Worm (Caenorhabditis elegans) whole organism, L4 larva: ENCODE data around the gene ZC155.2.

Experiments
- D1046.2 ChIP-seq: fragments of 200-800 bp; sonication (Bioruptor generic); IDR thresholded peaks from 2 replicates; pipeline ENCODE4 v1.3.6; 2022; ENCODE audit warnings: missing genetic modification characterization, missing compliant biosample characterization
- F37D6.2 ChIP-seq: sonication (generic microtip); optimal IDR thresholded peaks from 2 replicates; lab custom pipeline; 2016; ENCODE audit warnings: mild to moderate bottlenecking, missing genetic modification characterization, missing compliant biosample characterization
- R02D3.7 ChIP-seq: fragments of 150-350 bp; sonication (generic microtip); optimal IDR thresholded peaks from 3 replicates; lab custom pipeline; 2014; ENCODE audit warnings: missing biosample characterization, missing genetic modification characterization
- Y48G9A.11 ChIP-seq: fragments of 200-800 bp; sonication (Bioruptor generic); IDR thresholded peaks from 2 replicates; pipeline ENCODE4 v1.3.6; 2022; ENCODE audit warnings: missing genetic modification reagents, missing genetic modification characterization, missing compliant biosample characterization
- Y5F2A.4 ChIP-seq: fragments of 200-800 bp; sonication (Bioruptor generic); optimal IDR thresholded peaks from 2 replicates; lab custom pipeline; 2018; ENCODE audit warnings: mild to moderate bottlenecking, missing genetic modification characterization, missing compliant biosample characterization
- ZK337.2 ChIP-seq: fragments of 200-800 bp; sonication (Bioruptor generic); IDR thresholded peaks from 2 replicates; pipeline ENCODE4 v1.3.6; 2022; ENCODE audit warnings: missing genetic modification reagents, missing genetic modification characterization, missing compliant biosample characterization
- aha-1 ChIP-seq: fragments of 150-350 bp; peaks from one replicate; lab custom pipeline; 2014; ENCODE audit warnings: missing biosample characterization, missing genetic modification characterization
- ama-1 ChIP-seq: fragments of 150-350 bp; optimal IDR thresholded peaks from 2 replicates; lab custom pipeline; 2014; ENCODE audit warnings: inconsistent platforms, mixed read lengths
- ces-1 ChIP-seq: fragments of 150-350 bp; sonication (generic microtip); optimal IDR thresholded peaks from 4 replicates; lab custom pipeline; 2014; ENCODE audit warnings: missing biosample characterization, missing genetic modification reagents, missing genetic modification characterization
- daf-16 ChIP-seq, 3 experiments: sonication (generic microtip); optimal IDR thresholded peaks; 2 replicates each; lab custom pipeline; 2016 to 2017; ENCODE audit warnings: missing genetic modification characterization in 3 of 3, missing genetic modification reagents in 3 of 3, mild to moderate bottlenecking in 2 of 3, missing compliant biosample characterization in 2 of 3, missing biosample characterization in 1 of 3, moderate library complexity in 1 of 3
- daf-8 ChIP-seq: fragments of 200-800 bp; sonication (Bioruptor generic); IDR thresholded peaks from 2 replicates; pipeline ENCODE4 v1.3.6; 2022; ENCODE audit warnings: missing genetic modification characterization, missing compliant biosample characterization
- dmd-6 ChIP-seq: fragments of 200-800 bp; sonication (Bioruptor generic); IDR thresholded peaks from 2 replicates; pipeline ENCODE4 v1.3.6; 2022; ENCODE audit warnings: missing genetic modification reagents, missing genetic modification characterization, missing compliant biosample characterization
- dve-1 ChIP-seq: sonication (generic microtip); optimal IDR thresholded peaks from 2 replicates; lab custom pipeline; 2017; ENCODE audit warnings: antibody characterized with exemption, mild to moderate bottlenecking, missing genetic modification characterization, missing compliant biosample characterization; ENCODE audit not compliant: insufficient read depth
- lin-13 ChIP-seq: fragments of 150-350 bp; optimal IDR thresholded peaks from 2 replicates; lab custom pipeline; 2014; ENCODE audit warnings: missing biosample characterization, missing genetic modification reagents, missing genetic modification characterization
- lin-15B ChIP-seq: fragments of 150-350 bp; sonication (generic microtip); optimal IDR thresholded peaks from 3 replicates; lab custom pipeline; 2014; ENCODE audit warnings: missing biosample characterization, missing genetic modification characterization
- lin-38 ChIP-seq: fragments of 200-800 bp; sonication (Bioruptor generic); IDR thresholded peaks from 2 replicates; pipeline ENCODE4 v1.3.6; 2022; ENCODE audit warnings: missing genetic modification reagents, missing genetic modification characterization, missing compliant biosample characterization
- lin-39 ChIP-seq: fragments of 150-350 bp; optimal IDR thresholded peaks from 2 replicates; lab custom pipeline; 2014; ENCODE audit warnings: missing biosample characterization, missing genetic modification reagents, missing genetic modification characterization
- lsy-2 ChIP-seq, 2 experiments: fragments of 150-350 bp in 1 of 2; sonication (generic microtip) in 1 of 2; optimal IDR thresholded peaks; 2 replicates each; lab custom pipeline; 2014 to 2017; ENCODE audit warnings: missing biosample characterization in 2 of 2, missing genetic modification characterization in 2 of 2
- madf-9 ChIP-seq: fragments of 200-800 bp; sonication (Bioruptor generic); conservative IDR thresholded peaks from 2 replicates; pipeline ENCODE4 v1.3.6; 2022; ENCODE audit warnings: missing genetic modification reagents, missing genetic modification characterization, missing compliant biosample characterization
- mdl-1 ChIP-seq, 2 experiments: fragments of 150-350 bp in 1 of 2; sonication (generic microtip) in 1 of 2; optimal IDR thresholded peaks; 2 replicates each; lab custom pipeline; 2014 to 2017; ENCODE audit warnings: missing biosample characterization in 2 of 2, missing genetic modification characterization in 2 of 2
- mep-1 ChIP-seq: fragments of 150-350 bp; sonication (generic microtip); optimal IDR thresholded peaks from 3 replicates; lab custom pipeline; 2014; ENCODE audit warnings: missing biosample characterization, missing genetic modification characterization
- mes-2 ChIP-seq: sonication (generic microtip); optimal IDR thresholded peaks from 2 replicates; lab custom pipeline; 2016; ENCODE audit warnings: missing genotype, mild to moderate bottlenecking, missing genetic modification characterization, missing compliant biosample characterization; ENCODE audit not compliant: poor library complexity, severe bottlenecking
- nhr-102 ChIP-seq: sonication (generic microtip); optimal IDR thresholded peaks from 2 replicates; lab custom pipeline; 2016; ENCODE audit warnings: mild to moderate bottlenecking, missing genetic modification characterization, moderate library complexity, missing compliant biosample characterization
- nhr-11 ChIP-seq: fragments of 150-350 bp; optimal IDR thresholded peaks from 2 replicates; lab custom pipeline; 2014; ENCODE audit warnings: missing biosample characterization, missing genetic modification characterization
- nhr-111 ChIP-seq: fragments of 200-800 bp; sonication (Bioruptor generic); optimal IDR thresholded peaks from 2 replicates; lab custom pipeline; 2018; ENCODE audit warnings: mild to moderate bottlenecking, missing genetic modification characterization, missing compliant biosample characterization
- nhr-28 ChIP-seq: fragments of 150-350 bp; optimal IDR thresholded peaks from 2 replicates; lab custom pipeline; 2014; ENCODE audit warnings: missing biosample characterization, missing genetic modification characterization
- nhr-42 ChIP-seq: fragments of 200-800 bp; sonication (Bioruptor generic); IDR thresholded peaks from 2 replicates; pipeline ENCODE4 v1.3.6; 2022; ENCODE audit warnings: missing genetic modification characterization, missing compliant biosample characterization
- pha-4 ChIP-seq, 2 experiments: fragments of 150-350 bp in 1 of 2; fragments of 200-800 bp in 1 of 2; sonication (Bioruptor generic) in 1 of 2; IDR thresholded peaks in 1 of 2; optimal IDR thresholded peaks in 1 of 2; 2 replicates each; pipeline versions ENCODE4 v1.3.6 to Lab custom; 2014 to 2022; ENCODE audit warnings: missing genetic modification characterization in 2 of 2, missing genetic modification reagents in 2 of 2, missing biosample characterization in 1 of 2, missing compliant biosample characterization in 1 of 2
- php-3 ChIP-seq: fragments of 200-800 bp; sonication (Bioruptor generic); IDR thresholded peaks from 2 replicates; pipeline ENCODE4 v1.3.6; 2022; ENCODE audit warnings: missing genetic modification reagents, missing genetic modification characterization, missing compliant biosample characterization
- rbr-2 ChIP-seq: sonication (generic microtip); optimal IDR thresholded peaks from 2 replicates; lab custom pipeline; 2016; ENCODE audit warnings: missing genotype, missing genetic modification characterization, missing compliant biosample characterization
- snpc-1.2 ChIP-seq: fragments of 200-800 bp; sonication (Bioruptor generic); IDR thresholded peaks from 2 replicates; pipeline ENCODE4 v1.3.6; 2022; ENCODE audit warnings: missing genetic modification reagents, missing genetic modification characterization, missing compliant biosample characterization
- spr-1 ChIP-seq: sonication (generic microtip); optimal IDR thresholded peaks from 2 replicates; lab custom pipeline; 2016; ENCODE audit warnings: mild to moderate bottlenecking, missing genetic modification characterization, missing compliant biosample characterization
- unc-130 ChIP-seq: sonication (generic microtip); optimal IDR thresholded peaks from 2 replicates; lab custom pipeline; 2016; ENCODE audit warnings: missing genetic modification reagents, missing genetic modification characterization, missing compliant biosample characterization
- zfp-3 ChIP-seq: fragments of 200-800 bp; sonication (Bioruptor generic); conservative IDR thresholded peaks from 2 replicates; pipeline ENCODE4 v1.3.6; 2022; ENCODE audit warnings: missing genetic modification reagents, missing genetic modification characterization, missing compliant biosample characterization

ZC155.2 gene

ce11 chrIII:5202641-5203040, 16.1 kb upstream of the ZC155.2 start (continued):
- TF ChIP-seq Y5F2A.4 (GFP tag; lab: Kevin White, UChicago) = no peak
- TF ChIP-seq D1046.2 (GFP tag; lab: Robert Waterston, UW) = no peak
- TF ChIP-seq spr-1 (tag; lab: Kevin White, UChicago) = no peak
- no peak for TF ChIP-seq Y48G9A.11
- TF ChIP-seq lsy-2 (tag; optimal IDR thresholded peaks at IDR 0.05; lab: Kevin White, UChicago) = peak; percentile 19 to 55
- TF ChIP-seq madf-9 = no peak
- no peak for TF ChIP-seq php-3
- TF ChIP-seq F37D6.2 (tag; lab: Kevin White, UChicago) = no peak
- TF ChIP-seq ama-1 = no peak
- peak; percentile 64 for TF ChIP-seq aha-1 (tag; lab: Kevin White, UChicago)
- peak; percentile 100 for TF ChIP-seq nhr-28 (tag; lab: Kevin White, UChicago)
- no peak for TF ChIP-seq ces-1 (GFP tag; lab: Kevin White, UChicago)
- TF ChIP-seq daf-8 (GFP tag; lab: Robert Waterston, UW) = no peak
- peak; percentile 79 for TF ChIP-seq mep-1 (tag; lab: Kevin White, UChicago)
- TF ChIP-seq nhr-42 = no peak
- TF ChIP-seq, all 104 proteins: peak for 28

- TF ChIP-seq daf-16 (GFP tag; optimal IDR thresholded peaks at IDR 0.05; lab: Kevin White, UChicago) (no peak), daf-16 (tag; optimal IDR thresholded peaks at IDR 0.05; lab: Kevin White, UChicago) (peak; percentile 82), nhr-102 (peak; percentile 27), lin-38 (GFP tag; lab: Robert Waterston, UW) (peak; percentile 46), dve-1 (peak; percentile 29), lin-15B (tag; lab: Kevin White, UChicago) (no peak), nhr-28 (tag; lab: Kevin White, UChicago) (peak; percentile 96), dmd-6 (GFP tag; lab: Robert Waterston, UW) (peak; percentile 27; the same call in 1 of the 2 replicates), lin-13 (peak; percentile 15), snpc-1.2 (GFP tag; lab: Robert Waterston, UW) (no peak), spr-1 (tag; lab: Kevin White, UChicago) (no peak), mep-1 (tag; lab: Kevin White, UChicago) (peak; percentile 13), pha-4 (GFP tag; IDR thresholded peaks at IDR 0.05; lab: Robert Waterston, UW) (peak; percentile 36; the same call in 1 of the 2 replicates), pha-4 (tag; optimal IDR thresholded peaks at IDR 0.05; lab: Kevin White, UChicago) (no peak)
These were observed 15.5 kb upstream of the ZC155.2 start for ce11 chrIII:5203310-5203709.

DNA sequence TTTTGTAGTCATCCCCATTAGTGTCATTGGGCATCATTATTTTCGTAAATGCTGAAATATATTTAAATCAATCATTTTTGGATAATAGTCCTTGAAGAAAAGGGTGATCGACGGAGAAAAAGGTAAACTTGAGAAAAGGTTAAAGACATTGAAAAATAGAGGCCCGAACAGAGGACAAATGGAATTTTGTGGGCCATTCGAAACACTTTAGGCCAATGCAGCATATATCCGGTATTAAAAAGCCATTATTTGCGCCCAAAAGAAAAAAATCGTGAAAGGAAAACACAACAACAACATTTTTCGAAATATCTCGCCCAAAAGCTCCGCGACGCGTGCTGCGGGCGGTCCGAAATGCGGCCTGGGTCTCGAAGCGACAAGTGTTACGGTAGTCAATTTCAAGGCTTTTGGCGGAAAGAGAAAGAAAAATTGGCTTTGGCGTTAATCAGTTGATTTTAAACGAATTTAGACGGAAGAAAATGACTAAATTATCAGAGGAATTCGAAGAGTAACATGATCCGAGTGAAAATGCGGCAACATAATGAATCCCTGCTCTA, 11.8 kb upstream of the ZC155.2 start, which contains the start of gene morc-1:
morc-1 (minus strand) TSS at position 51 of the 554 bp plus-strand sequence.
- peak in 1 of 2 experiments; percentile 49 for TF ChIP-seq lsy-2 (tag; optimal IDR thresholded peaks at IDR 0.05; lab: Kevin White, UChicago)
- no peak for TF ChIP-seq lin-39
- TF ChIP-seq Y5F2A.4 (GFP tag; lab: Kevin White, UChicago) = no peak
- peak; percentile 15 for TF ChIP-seq unc-130 (GFP tag; lab: Kevin White, UChicago)
- no peak for TF ChIP-seq nhr-111 (GFP tag; lab: Kevin White, UChicago)
- no peak for TF ChIP-seq R02D3.7 (tag; lab: Kevin White, UChicago)
- TF ChIP-seq nhr-11 (tag; lab: Kevin White, UChicago) = no peak
- TF ChIP-seq mes-2 (tag; lab: Kevin White, UChicago) = peak; percentile 34
- no peak for TF ChIP-seq rbr-2 (tag; lab: Kevin White, UChicago)
- TF ChIP-seq ZK337.2 (GFP tag; lab: Robert Waterston, UW) = no peak
- TF ChIP-seq aha-1 (tag; lab: Kevin White, UChicago) = peak; percentile 81
- TF ChIP-seq mdl-1 (tag; optimal IDR thresholded peaks at IDR 0.05; lab: Kevin White, UChicago) = no peak
- TF ChIP-seq zfp-3 (GFP tag; lab: Robert Waterston, UW) = no peak
- TF ChIP-seq Y48G9A.11 = 0 out of 2 replicates have a peak, but pooled peaks have one; percentile 14
- no peak for TF ChIP-seq lin-38 (GFP tag; lab: Robert Waterston, UW)
